Worm (Caenorhabditis elegans): Measurements from ENCODE around the gene F59E12.6.

F59E12.6 gene

ce11 chrII:5660736-5661734 is 30.3 kb upstream of the F59E12.6 start, which contains the start of the genes ift-43 and mdt-26:
Gene ift-43, minus strand, starts transcription at chrII:5660786.
Gene mdt-26, plus strand, starts transcription at chrII:5661181.
- TF ChIP-seq nhr-25 (tag; optimal IDR thresholded peaks at IDR 0.05) (peak; percentile 80), lin-15B (tag; optimal IDR thresholded peaks at IDR 0.05) (peak; percentile 80), lin-39 (tag; optimal IDR thresholded peaks at IDR 0.05) (peak; percentile 98), ceh-16 (tag; optimal IDR thresholded peaks at IDR 0.05) (no peak), elt-3 (tag; optimal IDR thresholded peaks at IDR 0.05) (no peak), egl-27 (tag; optimal IDR thresholded peaks at IDR 0.05) (no peak), elt-2 (tag; optimal IDR thresholded peaks at IDR 0.05) (peak; percentile 65), unc-62 (GFP tag; optimal IDR thresholded peaks at IDR 0.05) (peak; percentile 10), ztf-11 (tag; optimal IDR thresholded peaks at IDR 0.05) (no peak), egl-5 (tag; optimal IDR thresholded peaks at IDR 0.05) (peak; percentile 60), ceh-82 (tag; optimal IDR thresholded peaks at IDR 0.05) (no peak), mml-1 (tag; optimal IDR thresholded peaks at IDR 0.05) (no peak), jun-1 (tag; optimal IDR thresholded peaks at IDR 0.05) (peak; percentile 36), eor-1 (tag; optimal IDR thresholded peaks at IDR 0.05) (no peak), nhr-11 (tag; optimal IDR thresholded peaks at IDR 0.05) (no peak), R02D3.7 (tag; optimal IDR thresholded peaks at IDR 0.05) (no peak), nfya-1 (tag; optimal IDR thresholded peaks at IDR 0.05; ENCODE audit: insufficient read depth) (peak; percentile 100), ztf-4 (tag; optimal IDR thresholded peaks at IDR 0.05) (peak; percentile 56), nhr-12 (tag; optimal IDR thresholded peaks at IDR 0.05) (no peak), snpc-4 (tag; optimal IDR thresholded peaks at IDR 0.05) (peak; percentile 49), nhr-77 (tag; optimal IDR thresholded peaks at IDR 0.05) (no peak), ZK546.5 (tag; optimal IDR thresholded peaks at IDR 0.05) (no peak), ceh-28 (tag; optimal IDR thresholded peaks at IDR 0.05) (peak; percentile 83), fkh-2 (tag; optimal IDR thresholded peaks at IDR 0.05) (no peak), hmg-11 (tag; optimal IDR thresholded peaks at IDR 0.05) (peak; percentile 98), lsy-12 (tag; optimal IDR thresholded peaks at IDR 0.05) (peak; percentile 74), fos-1 (tag; optimal IDR thresholded peaks at IDR 0.05) (no peak), nhr-43 (tag; optimal IDR thresholded peaks at IDR 0.05; ENCODE audit: poor library complexity, severe bottlenecking) (peak; percentile 78), nhr-67 (tag; optimal IDR thresholded peaks at IDR 0.05) (no peak), nhr-76 (tag; optimal IDR thresholded peaks at IDR 0.05) (no peak), elt-1 (tag; optimal IDR thresholded peaks at IDR 0.05) (no peak), aly-2 (tag; optimal IDR thresholded peaks at IDR 0.05) (peak; percentile 76), nhr-237 (tag; optimal IDR thresholded peaks at IDR 0.05) (no peak), skn-1 (tag; optimal IDR thresholded peaks at IDR 0.05) (no peak), zag-1 (tag; optimal IDR thresholded peaks at IDR 0.05) (no peak), unc-39 (tag; optimal IDR thresholded peaks at IDR 0.05) (no peak), daf-12 (tag; optimal IDR thresholded peaks at IDR 0.05) (no peak), tbx-2 (tag; optimal IDR thresholded peaks at IDR 0.05) (peak; percentile 67), ama-1 (optimal IDR thresholded peaks at IDR 0.05) (peak; percentile 100), fkh-10 (GFP tag; optimal IDR thresholded peaks at IDR 0.05) (peak; percentile 19), mdl-1 (tag; optimal IDR thresholded peaks at IDR 0.05) (peak; percentile 46), ceh-9 (tag; optimal IDR thresholded peaks at IDR 0.05) (no peak), nhr-28 (tag; optimal IDR thresholded peaks at IDR 0.05) (no peak), nhr-23 (tag; optimal IDR thresholded peaks at IDR 0.05) (peak; percentile 49), pha-4 (tag; optimal IDR thresholded peaks at IDR 0.05) (peak; percentile 73), pqm-1 (tag; optimal IDR thresholded peaks at IDR 0.05) (peak; percentile 2), sea-2 (GFP tag; optimal IDR thresholded peaks at IDR 0.05) (no peak)
